Fruit fly (Drosophila melanogaster) whole organism, larva: ENCODE measurements around the gene Tsp96F.

Experiments used
- noc ChIP-seq: fragments of 200-800 bp; sonication (Bioruptor generic); optimal IDR thresholded peaks from 3 replicates; lab custom pipeline; 2019; ENCODE audit warnings: missing biosample characterization, mild to moderate bottlenecking, missing genetic modification characterization, moderate library complexity

The Tsp96F gene

dm6 chr3R:25880971-25881809, at the start of gene Tsp96F:
Gene Tsp96F (minus strand): TSS chr3R:25881427.
- no peak for TF ChIP-seq noc (tag; lab: Kevin White, UChicago)

- no peak for TF ChIP-seq noc (tag; lab: Kevin White, UChicago)
These were observed 41.3 kb upstream of the Tsp96F start, which contains the start of gene CG14546 for dm6 chr3R:25922534-25922933. Gene CG14546 (minus strand): TSS chr3R:25922634.

dm6 chr3R:25919912-25920311, 38.7 kb upstream of the Tsp96F start:
- no peak for TF ChIP-seq noc (tag; lab: Kevin White, UChicago)

- TF ChIP-seq noc (tag; lab: Kevin White, UChicago) = peak; percentile 75
These were observed 25.5 kb upstream of the Tsp96F start, which contains the start of gene kumpel for dm6 chr3R:25906722-25907121. Gene kumpel (plus strand): TSS chr3R:25907022.

- no peak for TF ChIP-seq noc (tag; lab: Kevin White, UChicago)
These were observed 21.1 kb upstream of the Tsp96F start, which contains the start of gene CG31089 for dm6 chr3R:25902343-25902742. Gene CG31089 (plus strand): TSS chr3R:25902643.

- TF ChIP-seq noc (tag; lab: Kevin White, UChicago) = no peak
These were observed 18.5 kb upstream of the Tsp96F start, which contains the start of gene CG31091 for dm6 chr3R:25899690-25900089. Gene CG31091 (plus strand): TSS chr3R:25899903.

- TF ChIP-seq noc (tag; lab: Kevin White, UChicago) = no peak
These were observed 15.9 kb upstream of the Tsp96F start, which contains the start of gene Mco3 for dm6 chr3R:25897176-25897575. Gene Mco3 (plus strand): TSS chr3R:25897476.

- TF ChIP-seq noc (tag; lab: Kevin White, UChicago) = no peak
These were observed 14.3 kb upstream of the Tsp96F start, which contains the start of gene Sodq for dm6 chr3R:25895522-25895921. Gene Sodq (plus strand): TSS chr3R:25895822.

dm6 chr3R:25893272-25893671, 12.0 kb upstream of the Tsp96F start, which contains the start of gene CG5913:
Gene CG5913 (plus strand): TSS chr3R:25893495.
- TF ChIP-seq noc (tag; lab: Kevin White, UChicago) = no peak

- peak; percentile 16 for TF ChIP-seq noc (tag; lab: Kevin White, UChicago)
These were observed 7.3 kb upstream of the Tsp96F start, which contains the start of gene Lnk for dm6 chr3R:25888307-25889075. Gene Lnk (plus strand): TSS chr3R:25888542.

dm6 chr3R:25885136-25885535, 3.9 kb upstream of the Tsp96F start:
- TF ChIP-seq noc (tag; lab: Kevin White, UChicago) = no peak

- no peak for TF ChIP-seq noc (tag; lab: Kevin White, UChicago)
These were observed 3.1 kb upstream of the Tsp96F start for dm6 chr3R:25884301-25884700.

dm6 chr3R:25883877-25884276, 2.6 kb upstream of the Tsp96F start:
- TF ChIP-seq noc (tag; lab: Kevin White, UChicago) = no peak

dm6 chr3R:25882606-25883266, 1.5 kb upstream of the Tsp96F start:
- no peak for TF ChIP-seq noc (tag; lab: Kevin White, UChicago)

- TF ChIP-seq noc (tag; lab: Kevin White, UChicago) = no peak
These were observed 688 bp upstream of the Tsp96F start, which contains the start of gene SppL for dm6 chr3R:25881915-25882314. Gene SppL (plus strand): TSS chr3R:25881984.
